Fruit fly (Drosophila melanogaster) whole organism, embryonic: ENCODE results near the gene Rpt6R.

Source experiments
- B-H2 ChIP-seq: fragments of 200-800 bp; sonication (Bioruptor generic); optimal IDR thresholded peaks from 2 replicates; lab custom pipeline; 2018; ENCODE audit warnings: missing biosample characterization, mild to moderate bottlenecking, missing genetic modification characterization
- BtbVII ChIP-seq: fragments of 200-800 bp; sonication (Bioruptor generic); optimal IDR thresholded peaks from 3 replicates; lab custom pipeline; 2017; ENCODE audit warnings: missing biosample characterization, mild to moderate bottlenecking, missing genetic modification characterization
- CG10366 ChIP-seq: fragments of 200-800 bp; sonication (Bioruptor generic); IDR thresholded peaks from 2 replicates; pipeline ENCODE4 v1.3.6; 2022; ENCODE audit warnings: missing biosample characterization, missing genetic modification characterization
- CG11093 ChIP-seq: fragments of 200-800 bp; sonication (Bioruptor generic); IDR thresholded peaks from 3 replicates; pipeline ENCODE4 v1.3.6; 2022; ENCODE audit warnings: missing biosample characterization, missing genetic modification characterization
- CG11456 ChIP-seq: fragments of 200-800 bp; sonication (Bioruptor generic); IDR thresholded peaks from 3 replicates; pipeline ENCODE4 v1.3.6; 2022; ENCODE audit warnings: missing biosample characterization, missing genetic modification characterization
- CG12219 ChIP-seq: fragments of 200-800 bp; sonication (Bioruptor generic); optimal IDR thresholded peaks from 3 replicates; lab custom pipeline; 2018; ENCODE audit warnings: missing biosample characterization, mild to moderate bottlenecking, missing genetic modification characterization
- CG13296 ChIP-seq: fragments of 200-800 bp; sonication (Bioruptor generic); optimal IDR thresholded peaks from 3 replicates; lab custom pipeline; 2018; ENCODE audit warnings: missing biosample characterization, mild to moderate bottlenecking, missing genetic modification characterization
- CG13624 ChIP-seq: fragments of 200-800 bp; sonication (Bioruptor generic); optimal IDR thresholded peaks from 2 replicates; lab custom pipeline; 2016; ENCODE audit warnings: missing biosample characterization, missing genetic modification characterization
- CG1647 ChIP-seq: fragments of 200-800 bp; sonication (Bioruptor generic); optimal IDR thresholded peaks from 3 replicates; lab custom pipeline; 2016; ENCODE audit warnings: missing biosample characterization, missing genetic modification characterization
- CG17829 ChIP-seq: fragments of 200-800 bp; optimal IDR thresholded peaks from 2 replicates; lab custom pipeline; 2019; ENCODE audit warnings: missing biosample characterization, mild to moderate bottlenecking, missing genetic modification characterization, moderate library complexity
- CG1792 ChIP-seq: fragments of 200-800 bp; sonication (Bioruptor generic); optimal IDR thresholded peaks from 2 replicates; lab custom pipeline; 2016; ENCODE audit warnings: missing biosample characterization, missing genetic modification characterization
- CG18764 ChIP-seq: fragments of 200-800 bp; sonication (Bioruptor generic); optimal IDR thresholded peaks from 3 replicates; lab custom pipeline; 2016; ENCODE audit warnings: missing biosample characterization, missing genetic modification characterization
- CG2120 ChIP-seq: fragments of 200-800 bp; sonication (Bioruptor generic); optimal IDR thresholded peaks from 3 replicates; lab custom pipeline; 2016; ENCODE audit warnings: missing biosample characterization, missing genetic modification characterization
- CG2889 ChIP-seq: fragments of 200-800 bp; sonication (Bioruptor generic); IDR thresholded peaks from 3 replicates; pipeline ENCODE4 v1.3.6; 2022; ENCODE audit warnings: missing biosample characterization, missing genetic modification characterization
- CG34422 ChIP-seq: fragments of 200-800 bp; sonication (Bioruptor generic); IDR thresholded peaks from 3 replicates; pipeline ENCODE4 v1.3.6; 2022; ENCODE audit warnings: missing biosample characterization, missing genetic modification characterization
- CG4404 ChIP-seq: fragments of 200-800 bp; sonication (Bioruptor generic); IDR thresholded peaks from 2 replicates; pipeline ENCODE4 v1.3.6; 2022; ENCODE audit warnings: missing biosample characterization, missing genetic modification characterization
- CG4730 ChIP-seq: fragments of 200-800 bp; sonication (Bioruptor generic); IDR thresholded peaks from 2 replicates; pipeline ENCODE4 v1.3.6; 2022; ENCODE audit warnings: missing biosample characterization, missing genetic modification characterization
- CG5953 ChIP-seq: fragments of 200-800 bp; sonication (Bioruptor generic); IDR thresholded peaks from 2 replicates; pipeline ENCODE4 v1.3.6; 2022; ENCODE audit warnings: missing biosample characterization, missing genetic modification characterization
- CG6254 ChIP-seq: fragments of 200-800 bp; sonication (Bioruptor generic); optimal IDR thresholded peaks from 3 replicates; lab custom pipeline; 2017; ENCODE audit warnings: mild to moderate bottlenecking, missing biosample characterization, missing genetic modification reagents, missing genetic modification characterization
- CG7745 ChIP-seq: fragments of 200-800 bp; sonication (Bioruptor generic); optimal IDR thresholded peaks from 2 replicates; lab custom pipeline; 2018; ENCODE audit warnings: missing biosample characterization, mild to moderate bottlenecking, missing genetic modification characterization, moderate library complexity
- CG8089 ChIP-seq: fragments of 200-800 bp; sonication (Bioruptor generic); optimal IDR thresholded peaks from 3 replicates; lab custom pipeline; 2016; ENCODE audit warnings: missing biosample characterization, missing genetic modification characterization
- CG8478 ChIP-seq: fragments of >200 bp; optimal IDR thresholded peaks from 2 replicates; lab custom pipeline; 2018
- CG9876 ChIP-seq: fragments of 200-800 bp; sonication (Bioruptor generic); optimal IDR thresholded peaks from 2 replicates; lab custom pipeline; 2016; ENCODE audit warnings: missing biosample characterization, missing genetic modification characterization
- Camta ChIP-seq: fragments of 200-800 bp; sonication (Bioruptor generic); optimal IDR thresholded peaks from 2 replicates; lab custom pipeline; 2016; ENCODE audit warnings: missing biosample characterization, missing genetic modification characterization
- Dfd ChIP-seq, 2 experiments: fragments of >200 bp; optimal IDR thresholded peaks; 2 replicates each; lab custom pipeline; 2017; ENCODE audit warnings: missing biosample characterization in 2 of 2, missing genetic modification characterization in 2 of 2
- Doc3 ChIP-seq: fragments of 200-800 bp; sonication (Bioruptor generic); IDR thresholded peaks from 3 replicates; pipeline ENCODE4 v1.3.6; 2022; ENCODE audit warnings: missing biosample characterization, missing genetic modification characterization; ENCODE audit not compliant: partially characterized antibody
- E2f2 ChIP-seq: fragments of 200-800 bp; sonication (Bioruptor generic); IDR thresholded peaks from 2 replicates; pipeline ENCODE4 v1.3.6; 2022; ENCODE audit warnings: missing biosample characterization, missing genetic modification characterization
- HHEX ChIP-seq: fragments of 200-800 bp; sonication (Bioruptor generic); optimal IDR thresholded peaks from 3 replicates; lab custom pipeline; 2017; ENCODE audit warnings: missing biosample characterization, mild to moderate bottlenecking, missing genetic modification characterization, missing genetic modification reagents
- HLH4C ChIP-seq: fragments of 200-800 bp; sonication (Bioruptor generic); IDR thresholded peaks from 3 replicates; pipeline ENCODE4 v1.3.6; 2022; ENCODE audit warnings: missing biosample characterization, missing genetic modification characterization; ENCODE audit not compliant: partially characterized antibody
- Ptx1 ChIP-seq: fragments of 200-800 bp; sonication (Bioruptor generic); IDR thresholded peaks from 2 replicates; pipeline ENCODE4 v1.3.6; 2022; ENCODE audit warnings: missing biosample characterization, missing genetic modification characterization
- Sin3A ChIP-seq: fragments of >200 bp; optimal IDR thresholded peaks from 2 replicates; lab custom pipeline; 2018
- TFAM ChIP-seq: fragments of 200-800 bp; sonication (Bioruptor generic); optimal IDR thresholded peaks from 2 replicates; lab custom pipeline; 2017; ENCODE audit warnings: missing biosample characterization, missing genetic modification characterization, inconsistent platforms
- YL-1 ChIP-seq: fragments of 200-800 bp; sonication (Bioruptor generic); optimal IDR thresholded peaks from 3 replicates; lab custom pipeline; 2017; ENCODE audit warnings: missing biosample characterization, mild to moderate bottlenecking, missing genetic modification characterization
- ap ChIP-seq: fragments of 200-800 bp; sonication (Bioruptor generic); IDR thresholded peaks from 2 replicates; pipeline ENCODE4 v1.3.6; 2022; ENCODE audit warnings: missing biosample characterization, missing genetic modification characterization
- cad ChIP-seq: fragments of >200 bp; optimal IDR thresholded peaks from 2 replicates; lab custom pipeline; 2017; ENCODE audit warnings: missing biosample characterization, missing genetic modification characterization
- chn ChIP-seq: fragments of 200-800 bp; sonication (Bioruptor generic); optimal IDR thresholded peaks from 2 replicates; lab custom pipeline; 2016; ENCODE audit warnings: missing biosample characterization, missing genetic modification characterization
- crol ChIP-seq: fragments of 200-800 bp; sonication (Bioruptor generic); IDR thresholded peaks from 2 replicates; pipeline ENCODE4 v1.3.6; 2022; ENCODE audit warnings: missing biosample characterization, missing genetic modification characterization
- esg ChIP-seq: fragments of 200-800 bp; sonication (Bioruptor generic); conservative IDR thresholded peaks from 2 replicates; pipeline ENCODE4 v1.3.6; 2022; ENCODE audit warnings: missing biosample characterization, missing genetic modification characterization
- fd64A ChIP-seq: fragments of 200-800 bp; sonication (Bioruptor generic); optimal IDR thresholded peaks from 3 replicates; lab custom pipeline; 2018; ENCODE audit warnings: missing biosample characterization, mild to moderate bottlenecking, missing genetic modification characterization
- gce ChIP-seq: fragments of 200-800 bp; sonication (Bioruptor generic); IDR thresholded peaks from 3 replicates; pipeline ENCODE4 v1.3.6; 2022; ENCODE audit warnings: missing biosample characterization, missing genetic modification characterization
- gcm2 ChIP-seq: fragments of 200-800 bp; sonication (Bioruptor generic); optimal IDR thresholded peaks from 2 replicates; lab custom pipeline; 2016; ENCODE audit warnings: missing biosample characterization, missing genetic modification characterization
- grn ChIP-seq: fragments of 200-800 bp; sonication (Bioruptor generic); optimal IDR thresholded peaks from 3 replicates; lab custom pipeline; 2017; ENCODE audit warnings: missing biosample characterization, missing genetic modification characterization
- ken ChIP-seq: fragments of 200-800 bp; sonication (Bioruptor generic); IDR thresholded peaks from 3 replicates; pipeline ENCODE4 v1.3.6; 2022; ENCODE audit warnings: missing biosample characterization, missing genetic modification characterization
- pan ChIP-seq, 4 experiments: fragments of >200 bp in 3 of 4; fragments of 200-800 bp in 1 of 4; sonication (Bioruptor generic) in 1 of 4; optimal IDR thresholded peaks in 3 of 4; IDR thresholded peaks in 1 of 4; 2 replicates each; pipeline versions ENCODE4 v1.3.6 to Lab custom; 2017 to 2022; ENCODE audit warnings: missing biosample characterization in 2 of 4, missing genetic modification characterization in 2 of 4, mixed read lengths in 1 of 4
- pfk ChIP-seq: fragments of 200-800 bp; sonication (Bioruptor generic); optimal IDR thresholded peaks from 2 replicates; lab custom pipeline; 2018; ENCODE audit warnings: missing biosample characterization, mild to moderate bottlenecking, missing genetic modification characterization, moderate library complexity
- pum ChIP-seq: fragments of 200-800 bp; sonication (Bioruptor generic); optimal IDR thresholded peaks from 2 replicates; lab custom pipeline; 2016; ENCODE audit warnings: missing biosample characterization, missing genetic modification characterization
- pzg ChIP-seq: fragments of 200-800 bp; sonication (Bioruptor generic); optimal IDR thresholded peaks from 3 replicates; lab custom pipeline; 2018; ENCODE audit warnings: missing biosample characterization, mild to moderate bottlenecking, missing genetic modification characterization, moderate library complexity
- ranshi ChIP-seq: fragments of 200-800 bp; sonication (Bioruptor generic); IDR thresholded peaks from 2 replicates; pipeline ENCODE4 v1.3.6; 2022; ENCODE audit warnings: missing biosample characterization, missing genetic modification characterization
- slp2 ChIP-seq: fragments of 200-800 bp; sonication (Bioruptor generic); optimal IDR thresholded peaks from 2 replicates; lab custom pipeline; 2016; ENCODE audit warnings: missing biosample characterization, missing genetic modification characterization
- ssp ChIP-seq: fragments of 200-800 bp; sonication (Bioruptor generic); IDR thresholded peaks from 2 replicates; pipeline ENCODE4 v1.3.6; 2022; ENCODE audit warnings: missing biosample characterization, missing genetic modification characterization
- tin ChIP-seq: fragments of 200-800 bp; sonication (Bioruptor generic); optimal IDR thresholded peaks from 3 replicates; lab custom pipeline; 2016; ENCODE audit warnings: missing biosample characterization, missing genetic modification characterization
- twi ChIP-seq: fragments of 200-800 bp; optimal IDR thresholded peaks from 2 replicates; lab custom pipeline; 2019; ENCODE audit warnings: missing biosample characterization, mild to moderate bottlenecking, missing genetic modification characterization, moderate library complexity
- zfh2 ChIP-seq: fragments of 200-800 bp; sonication (Bioruptor generic); optimal IDR thresholded peaks from 2 replicates; lab custom pipeline; 2016; ENCODE audit warnings: missing biosample characterization, missing genetic modification characterization

Gene Rpt6R

dm6 chr3R:30550044-30550443 is 33.5 kb downstream of the Rpt6R start (continued):
- TF ChIP-seq Doc3 (GFP tag; lab: Robert Waterston, UW), result no peak
- no peak for TF ChIP-seq B-H2 (GFP tag; lab: Kevin White, UChicago)
- TF ChIP-seq CG9876 (GFP tag; lab: Kevin White, UChicago), result no peak
- TF ChIP-seq CG11093 (GFP tag; lab: Robert Waterston, UW), result no peak
- no peak for TF ChIP-seq pfk (GFP tag; lab: Kevin White, UChicago)
- no peak for TF ChIP-seq CG5953 (GFP tag; lab: Robert Waterston, UW)
- peak; percentile 58 for TF ChIP-seq CG2120 (GFP tag; lab: Kevin White, UChicago)
- no peak for TF ChIP-seq E2f2 (GFP tag; lab: Robert Waterston, UW)
- TF ChIP-seq pum (GFP tag; lab: Kevin White, UChicago), result no peak
- no peak for TF ChIP-seq HLH4C (GFP tag; lab: Robert Waterston, UW)
- TF ChIP-seq pzg (GFP tag; lab: Kevin White, UChicago), result no peak
- TF ChIP-seq zfh2 (GFP tag; lab: Kevin White, UChicago), result no peak
- no peak for TF ChIP-seq YL-1 (GFP tag; lab: Kevin White, UChicago)
- no peak for TF ChIP-seq esg (GFP tag; lab: Robert Waterston, UW)
- no peak for TF ChIP-seq gcm2 (GFP tag; lab: Kevin White, UChicago)
- TF ChIP-seq Camta (GFP tag; lab: Kevin White, UChicago), result no peak
- TF ChIP-seq crol (GFP tag; lab: Robert Waterston, UW), result no peak
- TF ChIP-seq twi (tag; lab: Kevin White, UChicago), result no peak
- peak; percentile 10 for TF ChIP-seq CG13624 (GFP tag; lab: Kevin White, UChicago)
- no peak for TF ChIP-seq CG17829 (tag; lab: Kevin White, UChicago)
- TF ChIP-seq chn (GFP tag; lab: Kevin White, UChicago), result no peak
- no peak for TF ChIP-seq CG2889 (GFP tag; lab: Robert Waterston, UW)
- no peak for TF ChIP-seq Dfd (GFP tag; optimal IDR thresholded peaks at IDR 0.05; lab: Kevin White, UChicago)
- TF ChIP-seq CG12219 (GFP tag; lab: Kevin White, UChicago), result no peak
- TF ChIP-seq CG6254, result no peak
- TF ChIP-seq CG34422 (GFP tag; lab: Robert Waterston, UW), result no peak
- no peak for TF ChIP-seq CG10366
- no peak for TF ChIP-seq pan (optimal IDR thresholded peaks at IDR 0.05; lab: Kevin White, UChicago)
- TF ChIP-seq pan (GFP tag; optimal IDR thresholded peaks at IDR 0.05 in 1 of 2, IDR thresholded peaks at IDR 0.05 in 1 of 2), result peak in 1 of 2 experiments; percentile 38
- TF ChIP-seq cad (GFP tag; lab: Kevin White, UChicago), result no peak
- TF ChIP-seq Ptx1 (GFP tag; lab: Robert Waterston, UW), result 0 out of 2 replicates have a peak, but pooled peaks have one; percentile 13
- no peak for TF ChIP-seq CG4730 (GFP tag; lab: Robert Waterston, UW)
- no peak for TF ChIP-seq CG8089 (GFP tag; lab: Kevin White, UChicago)
- no peak for TF ChIP-seq CG1792 (GFP tag; lab: Kevin White, UChicago)
- peak; percentile 5 for TF ChIP-seq HHEX (GFP tag; lab: Kevin White, UChicago)
- no peak for TF ChIP-seq CG1647
- TF ChIP-seq grn, result no peak
- 0 out of 2 replicates have a peak, but pooled peaks have one; percentile 22 for TF ChIP-seq ap (GFP tag; lab: Robert Waterston, UW)
- TF ChIP-seq BtbVII, result no peak
- TF ChIP-seq CG11456 (GFP tag; lab: Robert Waterston, UW), result no peak
- TF ChIP-seq gce (GFP tag; lab: Robert Waterston, UW), result no peak
- no peak for TF ChIP-seq slp2 (GFP tag; lab: Kevin White, UChicago)
- TF ChIP-seq CG13296, result no peak
- no peak for TF ChIP-seq tin (GFP tag; lab: Kevin White, UChicago)
- no peak for TF ChIP-seq CG7745
- TF ChIP-seq fd64A (GFP tag; lab: Kevin White, UChicago), result no peak
- no peak for TF ChIP-seq CG8478
- TF ChIP-seq TFAM (GFP tag; lab: Kevin White, UChicago), result no peak
- TF ChIP-seq ken (GFP tag; lab: Robert Waterston, UW), result no peak
- TF ChIP-seq Sin3A (lab: Kevin White, UChicago), result no peak
- no peak for TF ChIP-seq ssp (GFP tag; lab: Robert Waterston, UW)
- no peak for TF ChIP-seq CG18764 (GFP tag; lab: Kevin White, UChicago)
- TF ChIP-seq CG4404 (GFP tag; lab: Robert Waterston, UW), result no peak
- TF ChIP-seq ranshi, result no peak
